Worm (Caenorhabditis elegans): ENCODE data around the gene Y48E1B.3.

DNA sequence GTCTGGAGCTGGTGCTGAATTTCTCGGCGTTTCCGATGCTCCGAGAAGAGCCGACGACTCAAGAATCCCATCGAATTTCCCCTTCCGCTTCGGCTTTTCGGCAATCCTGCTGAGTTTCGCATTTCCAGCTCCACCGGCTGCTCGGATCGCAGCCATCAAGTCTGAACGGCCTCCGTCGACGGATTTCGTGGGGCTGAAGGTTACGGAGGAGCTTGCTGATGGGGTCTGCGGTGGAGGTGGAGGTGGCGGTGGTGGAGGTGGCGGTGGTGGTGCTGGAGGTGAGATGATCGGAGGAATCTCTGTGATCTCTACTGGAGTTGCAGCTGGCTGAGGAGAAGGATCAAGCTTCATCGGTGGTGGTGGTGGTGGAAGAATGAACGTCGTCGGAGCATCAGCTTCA, 24.8 kb downstream of the Y48E1B.3 start:
- TF ChIP-seq nhr-11 (tag; optimal IDR thresholded peaks at IDR 0.05), result no peak
- TF ChIP-seq ceh-82 (tag; optimal IDR thresholded peaks at IDR 0.05), result no peak
- no peak for TF ChIP-seq unc-39 (tag; optimal IDR thresholded peaks at IDR 0.05)
- TF ChIP-seq skn-1 (tag; optimal IDR thresholded peaks at IDR 0.05), result no peak
- TF ChIP-seq dmd-6 (GFP tag; IDR thresholded peaks at IDR 0.05), result no peak
- no peak for TF ChIP-seq jun-1 (tag; optimal IDR thresholded peaks at IDR 0.05)
- TF ChIP-seq lin-39 (tag; optimal IDR thresholded peaks at IDR 0.05), result no peak
- no peak for TF ChIP-seq lin-13 (GFP tag; optimal IDR thresholded peaks at IDR 0.05)
- TF ChIP-seq nhr-48 (tag; optimal IDR thresholded peaks at IDR 0.05), result no peak
- no peak for TF ChIP-seq egl-43 (GFP tag; IDR thresholded peaks at IDR 0.05)
- TF ChIP-seq pqm-1 (tag; optimal IDR thresholded peaks at IDR 0.05), result no peak
- TF ChIP-seq nhr-28 (tag; optimal IDR thresholded peaks at IDR 0.05), result no peak
